Worm (Caenorhabditis elegans) whole organism, young adult: ENCODE data around the gene T12A7.6.

ENCODE experiments used
- B0019.2 ChIP-seq: fragments of 200-800 bp; sonication (Bioruptor generic); conservative IDR thresholded peaks from 2 replicates; pipeline ENCODE4 v1.3.6; 2022; ENCODE audit warnings: missing genetic modification reagents, missing genetic modification characterization, missing compliant biosample characterization
- F23B12.7 ChIP-seq: sonication (generic microtip); optimal IDR thresholded peaks from 2 replicates; lab custom pipeline; 2017; ENCODE audit warnings: missing genetic modification characterization, mild to moderate bottlenecking, missing compliant biosample characterization, antibody characterized with exemption, moderate library complexity; ENCODE audit not compliant: insufficient read depth
- F49E8.2 ChIP-seq: sonication (generic microtip); optimal IDR thresholded peaks from 3 replicates; lab custom pipeline; 2017; ENCODE audit warnings: missing genetic modification characterization, mild to moderate bottlenecking, missing compliant biosample characterization, antibody characterized with exemption, moderate library complexity; ENCODE audit not compliant: insufficient read depth
- K11D2.4 ChIP-seq: fragments of 200-800 bp; sonication (Bioruptor generic); IDR thresholded peaks from 2 replicates; pipeline ENCODE4 v1.3.6; 2022; ENCODE audit warnings: missing genetic modification reagents, missing genetic modification characterization, missing compliant biosample characterization
- Y53G8AR.9 ChIP-seq: fragments of 200-800 bp; sonication (Bioruptor generic); conservative IDR thresholded peaks from 2 replicates; pipeline ENCODE4 v1.3.6; 2022; ENCODE audit warnings: missing genetic modification reagents, missing genetic modification characterization, missing compliant biosample characterization
- Y56A3A.18 ChIP-seq: fragments of 200-800 bp; sonication (Bioruptor generic); IDR thresholded peaks from 2 replicates; pipeline ENCODE4 v1.3.6; 2022; ENCODE audit warnings: missing genetic modification reagents, missing genetic modification characterization, missing compliant biosample characterization
- Y95B8A.8 ChIP-seq: fragments of 200-800 bp; sonication (Bioruptor generic); IDR thresholded peaks from 2 replicates; pipeline ENCODE4 v1.3.6; 2022; ENCODE audit warnings: missing genetic modification reagents, missing genetic modification characterization, missing compliant biosample characterization
- akir-1 ChIP-seq: fragments of 200-800 bp; sonication (Bioruptor generic); optimal IDR thresholded peaks from 2 replicates; lab custom pipeline; 2018; ENCODE audit warnings: mild to moderate bottlenecking, missing genetic modification characterization, moderate library complexity, missing compliant biosample characterization
- ama-1 ChIP-seq, 3 experiments: fragments of 150-350 bp in 1 of 3; sonication (generic microtip) in 2 of 3; optimal IDR thresholded peaks; 2 replicates each; lab custom pipeline; 2014 to 2018; ENCODE audit warnings: missing biosample characterization in 2 of 3, missing genetic modification characterization in 2 of 3, missing genetic modification reagents in 2 of 3
- atf-7 ChIP-seq: sonication (generic microtip); optimal IDR thresholded peaks from 2 replicates; lab custom pipeline; 2017; ENCODE audit warnings: mild to moderate bottlenecking, missing genetic modification characterization, missing compliant biosample characterization
- attf-3 ChIP-seq: fragments of 200-800 bp; sonication (Bioruptor generic); conservative IDR thresholded peaks from 2 replicates; pipeline ENCODE4 v1.3.6; 2022; ENCODE audit warnings: missing genetic modification reagents, missing genetic modification characterization, missing compliant biosample characterization
- attf-6 ChIP-seq: fragments of 200-800 bp; sonication (Bioruptor generic); IDR thresholded peaks from 2 replicates; pipeline ENCODE4 v1.3.6; 2022; ENCODE audit warnings: missing genetic modification reagents, missing genetic modification characterization, missing compliant biosample characterization
- cebp-1 ChIP-seq, 2 experiments: fragments of 200-800 bp in 1 of 2; sonication (Bioruptor generic) in 1 of 2; sonication (generic microtip) in 1 of 2; IDR thresholded peaks in 1 of 2; optimal IDR thresholded peaks in 1 of 2; 2 replicates each; pipeline versions ENCODE4 v1.3.6 to Lab custom; 2017 to 2022; ENCODE audit warnings: missing compliant biosample characterization in 2 of 2, missing genetic modification characterization in 2 of 2, mild to moderate bottlenecking in 1 of 2, missing genetic modification reagents in 1 of 2, moderate library complexity in 1 of 2
- cebp-2 ChIP-seq: fragments of 200-800 bp; sonication (Bioruptor generic); IDR thresholded peaks from 2 replicates; pipeline ENCODE4 v1.3.6; 2022; ENCODE audit warnings: missing genetic modification characterization, missing compliant biosample characterization
- ceh-40 ChIP-seq: fragments of 200-800 bp; sonication (Bioruptor generic); IDR thresholded peaks from 2 replicates; pipeline ENCODE4 v1.3.6; 2022; ENCODE audit warnings: missing genetic modification characterization, missing compliant biosample characterization
- ceh-79 ChIP-seq: sonication (generic microtip); optimal IDR thresholded peaks from 2 replicates; lab custom pipeline; 2017; ENCODE audit warnings: mild to moderate bottlenecking, missing genetic modification characterization, missing compliant biosample characterization
- dpff-1 ChIP-seq: sonication (generic microtip); optimal IDR thresholded peaks from 2 replicates; lab custom pipeline; 2017; ENCODE audit warnings: mild to moderate bottlenecking, missing genetic modification characterization, missing compliant biosample characterization
- ekl-4 ChIP-seq: fragments of 200-800 bp; sonication (Bioruptor generic); IDR thresholded peaks from 2 replicates; pipeline ENCODE4 v1.3.6; 2022; ENCODE audit warnings: missing genetic modification reagents, missing genetic modification characterization, missing compliant biosample characterization
- him-1 ChIP-seq: sonication (generic microtip); optimal IDR thresholded peaks from 2 replicates; lab custom pipeline; 2016; ENCODE audit warnings: missing genotype, missing genetic modification reagents, missing genetic modification characterization, missing compliant biosample characterization
- lin-26 ChIP-seq: fragments of 200-800 bp; sonication (Bioruptor generic); IDR thresholded peaks from 2 replicates; pipeline ENCODE4 v1.3.6; 2022; ENCODE audit warnings: missing genetic modification reagents, missing genetic modification characterization, missing compliant biosample characterization
- lir-1 ChIP-seq: fragments of 200-800 bp; sonication (Bioruptor generic); conservative IDR thresholded peaks from 2 replicates; pipeline ENCODE4 v1.3.6; 2022; ENCODE audit warnings: missing genetic modification reagents, missing genetic modification characterization, missing compliant biosample characterization
- lsy-27 ChIP-seq: sonication (generic microtip); optimal IDR thresholded peaks from 2 replicates; lab custom pipeline; 2017; ENCODE audit warnings: missing genetic modification characterization, mild to moderate bottlenecking, missing compliant biosample characterization, antibody characterized with exemption, missing genotype, borderline replicate concordance; ENCODE audit not compliant: insufficient read depth
- madf-8 ChIP-seq: fragments of 200-800 bp; sonication (Bioruptor generic); conservative IDR thresholded peaks from 2 replicates; pipeline ENCODE4 v1.3.6; 2022; ENCODE audit warnings: missing genetic modification reagents, missing genetic modification characterization, missing compliant biosample characterization
- mes-4 ChIP-seq: sonication (generic microtip); optimal IDR thresholded peaks from 2 replicates; lab custom pipeline; 2016; ENCODE audit warnings: missing genotype, missing genetic modification characterization, missing compliant biosample characterization
- mxl-1 ChIP-seq: sonication (generic microtip); optimal IDR thresholded peaks from 2 replicates; lab custom pipeline; 2016; ENCODE audit warnings: missing genetic modification characterization, missing compliant biosample characterization
- nfya-2 ChIP-seq: fragments of 200-800 bp; sonication (Bioruptor generic); IDR thresholded peaks from 2 replicates; pipeline ENCODE4 v1.3.6; 2022; ENCODE audit warnings: missing genetic modification reagents, missing genetic modification characterization, missing compliant biosample characterization
- nhr-120 ChIP-seq: fragments of 200-800 bp; sonication (Bioruptor generic); IDR thresholded peaks from 2 replicates; pipeline ENCODE4 v1.3.6; 2022; ENCODE audit warnings: missing genetic modification characterization, missing compliant biosample characterization
- rpc-1 ChIP-seq, 2 experiments: fragments of 150-350 bp in 1 of 2; sonication (generic microtip) in 1 of 2; optimal IDR thresholded peaks; 2 replicates each; lab custom pipeline; 2014 to 2018; ENCODE audit warnings: missing biosample characterization in 1 of 2, missing genetic modification characterization in 1 of 2, missing genetic modification reagents in 1 of 2, missing genotype in 1 of 2
- sea-2 ChIP-seq: fragments of 200-800 bp; sonication (Bioruptor generic); IDR thresholded peaks from 2 replicates; pipeline ENCODE4 v1.3.6; 2022; ENCODE audit warnings: missing genetic modification characterization, missing compliant biosample characterization
- snpc-1.1 ChIP-seq: sonication (generic microtip); optimal IDR thresholded peaks from 2 replicates; lab custom pipeline; 2017; ENCODE audit warnings: missing genetic modification characterization, mild to moderate bottlenecking, missing compliant biosample characterization, antibody characterized with exemption, moderate library complexity, missing genotype, missing genetic modification reagents; ENCODE audit not compliant: insufficient read depth
- snpc-4 ChIP-seq, 5 experiments: fragments of 150-350 bp in 1 of 5; sonication (generic microtip) in 4 of 5; optimal IDR thresholded peaks; 2 replicates each; lab custom pipeline; 2014 to 2018; ENCODE audit warnings: missing genetic modification characterization in 5 of 5, missing biosample characterization in 3 of 5, antibody characterized with exemption in 2 of 5, mild to moderate bottlenecking in 2 of 5, missing compliant biosample characterization in 2 of 5, missing genotype in 2 of 5, moderate library complexity in 2 of 5, missing genetic modification reagents in 1 of 5
- xnd-1 ChIP-seq: sonication (generic microtip); optimal IDR thresholded peaks from 2 replicates; lab custom pipeline; 2016; ENCODE audit warnings: missing genotype, missing genetic modification reagents, missing genetic modification characterization, missing compliant biosample characterization
- ztf-18 ChIP-seq: sonication (generic microtip); optimal IDR thresholded peaks from 2 replicates; lab custom pipeline; 2016; ENCODE audit warnings: missing genotype, mild to moderate bottlenecking, missing genetic modification characterization, missing compliant biosample characterization
- ztf-6 ChIP-seq: fragments of 200-800 bp; sonication (Bioruptor generic); IDR thresholded peaks from 2 replicates; pipeline ENCODE4 v1.3.6; 2022; ENCODE audit warnings: missing genetic modification reagents, missing genetic modification characterization, missing compliant biosample characterization

T12A7.6 gene

ce11 chrIV:11755003-11755402 lies 6.0 kb downstream of the T12A7.6 start, which contains the start of gene T12A7.10:
Gene T12A7.10 (minus strand): TSS chrIV:11755103.
- TF ChIP-seq K11D2.4 (GFP tag; lab: Robert Waterston, UW): no peak
- TF ChIP-seq ama-1 (optimal IDR thresholded peaks at IDR 0.05; lab: Kevin White, UChicago): no peak
- TF ChIP-seq ama-1 (GFP tag; optimal IDR thresholded peaks at IDR 0.05; lab: Kevin White, UChicago): no peak
- TF ChIP-seq atf-7 (tag; lab: Kevin White, UChicago): no peak
- TF ChIP-seq Y95B8A.8 (GFP tag; lab: Robert Waterston, UW): no peak
- TF ChIP-seq F23B12.7: no peak
- TF ChIP-seq B0019.2 (GFP tag; lab: Robert Waterston, UW): no peak
- TF ChIP-seq snpc-1.1 (tag; lab: Kevin White, UChicago): no peak
- no peak for TF ChIP-seq sea-2 (GFP tag; lab: Robert Waterston, UW)
- no peak for TF ChIP-seq akir-1
- no peak for TF ChIP-seq lin-26 (GFP tag; lab: Robert Waterston, UW)
- TF ChIP-seq attf-6 (GFP tag; lab: Robert Waterston, UW): no peak
- TF ChIP-seq ztf-18 (tag; lab: Kevin White, UChicago): no peak
- no peak for TF ChIP-seq ekl-4
- no peak for TF ChIP-seq dpff-1 (tag; lab: Kevin White, UChicago)
- no peak for TF ChIP-seq nhr-120 (GFP tag; lab: Robert Waterston, UW)
- no peak for TF ChIP-seq lsy-27
- no peak for TF ChIP-seq Y56A3A.18 (GFP tag; lab: Robert Waterston, UW)
- no peak for TF ChIP-seq snpc-4 (GFP tag; optimal IDR thresholded peaks at IDR 0.05; lab: Kevin White, UChicago)
- TF ChIP-seq snpc-4 (tag; optimal IDR thresholded peaks at IDR 0.05; lab: Kevin White, UChicago): no peak
- TF ChIP-seq, all 124 proteins: peak for 0

- TF ChIP-seq cebp-2: no peak
- 0 out of 2 replicates have a peak, but pooled peaks have one; percentile 22 for TF ChIP-seq Y56A3A.18 (GFP tag; lab: Robert Waterston, UW)
- TF ChIP-seq cebp-1 (GFP tag; IDR thresholded peaks at IDR 0.05; lab: Robert Waterston, UW): no peak
- peak; percentile 33 for TF ChIP-seq cebp-1 (tag; optimal IDR thresholded peaks at IDR 0.05; lab: Kevin White, UChicago)
- no peak for TF ChIP-seq mxl-1 (tag; lab: Kevin White, UChicago)
- no peak for TF ChIP-seq F49E8.2 (tag; lab: Kevin White, UChicago)
- no peak for TF ChIP-seq ztf-6 (GFP tag; lab: Robert Waterston, UW)
- TF ChIP-seq rpc-1 (optimal IDR thresholded peaks at IDR 0.05; lab: Kevin White, UChicago): no peak
- TF ChIP-seq rpc-1 (tag; optimal IDR thresholded peaks at IDR 0.05; lab: Kevin White, UChicago): no peak
Observed at ce11 chrIV:11755907-11756306, 6.9 kb downstream of the T12A7.6 start, which contains the start of gene T12A7.9. Gene T12A7.9 (minus strand): TSS chrIV:11756007.

ce11 chrIV:11759852-11760251 lies 10.8 kb downstream of the T12A7.6 start:
- TF ChIP-seq ceh-79 (tag; lab: Kevin White, UChicago) (no peak), ztf-18 (tag; lab: Kevin White, UChicago) (no peak), mes-4 (tag; lab: Kevin White, UChicago) (no peak), xnd-1 (no peak), lir-1 (GFP tag; lab: Robert Waterston, UW) (no peak), him-1 (tag; lab: Kevin White, UChicago) (no peak), Y53G8AR.9 (GFP tag; lab: Robert Waterston, UW) (no peak), attf-3 (GFP tag; lab: Robert Waterston, UW) (no peak), nfya-2 (GFP tag; lab: Robert Waterston, UW) (no peak), madf-8 (GFP tag; lab: Robert Waterston, UW) (no peak), ceh-40 (GFP tag; lab: Robert Waterston, UW) (no peak)
